Worm (Caenorhabditis elegans) whole organism, early embryonic: Measurements from ENCODE around the gene ugt-19.

ENCODE experiments used
- ama-1 ChIP-seq: fragments of 150-350 bp; optimal IDR thresholded peaks from 2 replicates; lab custom pipeline; 2014
- ceh-36 ChIP-seq: sonication (generic microtip); optimal IDR thresholded peaks from 2 replicates; lab custom pipeline; 2016; ENCODE audit warnings: missing genetic modification characterization, inconsistent platforms, missing compliant biosample characterization
- ets-7 ChIP-seq: sonication (generic microtip); optimal IDR thresholded peaks from 2 replicates; lab custom pipeline; 2016; ENCODE audit warnings: missing genotype, missing genetic modification characterization, missing compliant biosample characterization
- flt-1 ChIP-seq: fragments of 200-800 bp; sonication (Bioruptor generic); IDR thresholded peaks from 2 replicates; pipeline ENCODE4 v1.3.6; 2022; ENCODE audit warnings: missing genetic modification characterization, missing compliant biosample characterization
- sea-1 ChIP-seq: fragments of 200-800 bp; sonication (Bioruptor generic); conservative IDR thresholded peaks from 2 replicates; pipeline ENCODE4 v1.3.6; 2022; ENCODE audit warnings: missing genetic modification characterization, missing compliant biosample characterization
- tbx-37 ChIP-seq: fragments of 200-800 bp; sonication (Bioruptor generic); conservative IDR thresholded peaks from 2 replicates; pipeline ENCODE4 v1.3.6; 2022; ENCODE audit warnings: missing genetic modification reagents, missing genetic modification characterization, missing compliant biosample characterization
- tra-4 ChIP-seq: sonication (generic microtip); optimal IDR thresholded peaks from 2 replicates; lab custom pipeline; 2017; ENCODE audit warnings: missing genetic modification characterization, missing compliant biosample characterization

DNA sequence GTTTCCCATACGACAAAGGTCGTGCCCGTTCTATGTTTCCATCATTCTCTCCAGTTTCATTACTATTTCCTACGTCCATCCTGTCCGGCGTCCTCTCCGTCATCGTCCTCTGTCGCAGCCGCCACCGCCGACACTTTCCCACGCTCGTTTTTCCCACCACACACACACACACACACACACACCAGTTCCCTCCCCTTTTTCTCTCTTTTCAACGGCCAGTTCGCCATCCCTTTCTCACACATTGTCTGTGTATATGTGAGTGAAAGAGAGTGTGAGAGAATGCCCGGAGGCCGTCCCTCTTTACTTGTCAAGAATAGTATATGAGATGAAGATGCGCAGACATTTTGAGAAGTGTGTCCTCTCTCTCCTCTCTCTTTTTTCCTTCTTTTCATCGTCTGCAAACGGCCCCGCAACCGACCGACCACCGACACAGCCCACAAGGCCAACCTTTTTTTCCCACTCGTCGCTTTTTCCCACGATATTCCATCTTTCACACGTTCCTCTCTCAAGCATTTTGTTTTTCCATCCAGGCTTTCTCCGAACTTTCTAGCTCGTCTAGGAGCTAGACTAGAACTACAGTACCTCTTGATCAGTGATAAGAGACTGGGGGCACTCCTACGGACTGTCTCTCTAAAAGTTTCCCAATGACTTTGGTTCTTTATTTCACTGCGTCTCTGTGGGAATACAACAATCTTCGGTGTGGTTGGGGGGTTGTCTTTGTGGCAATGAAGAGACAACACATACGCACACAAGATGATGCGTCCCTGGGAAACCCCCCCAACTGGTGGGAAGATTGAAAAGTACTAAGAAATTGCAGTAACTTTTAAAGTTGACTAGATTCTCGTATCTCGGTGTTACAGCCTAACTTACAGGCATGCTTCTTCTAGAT lies 17.5 kb upstream of the ugt-19 start:
- no peak for TF ChIP-seq tra-4 (tag; lab: Kevin White, UChicago)
- no peak for TF ChIP-seq flt-1 (GFP tag; lab: Robert Waterston, UW)
- no peak for TF ChIP-seq sea-1 (GFP tag; lab: Robert Waterston, UW)
- TF ChIP-seq ama-1 (lab: Kevin White, UChicago) = no peak
- no peak for TF ChIP-seq ets-7 (tag; lab: Kevin White, UChicago)
- TF ChIP-seq tbx-37 (GFP tag; lab: Robert Waterston, UW) = no peak
- peak; percentile 21 for TF ChIP-seq ceh-36 (tag; lab: Kevin White, UChicago)
